Worm (Caenorhabditis elegans): ENCODE data around the gene F20B6.6.

Gene F20B6.6

DNA sequence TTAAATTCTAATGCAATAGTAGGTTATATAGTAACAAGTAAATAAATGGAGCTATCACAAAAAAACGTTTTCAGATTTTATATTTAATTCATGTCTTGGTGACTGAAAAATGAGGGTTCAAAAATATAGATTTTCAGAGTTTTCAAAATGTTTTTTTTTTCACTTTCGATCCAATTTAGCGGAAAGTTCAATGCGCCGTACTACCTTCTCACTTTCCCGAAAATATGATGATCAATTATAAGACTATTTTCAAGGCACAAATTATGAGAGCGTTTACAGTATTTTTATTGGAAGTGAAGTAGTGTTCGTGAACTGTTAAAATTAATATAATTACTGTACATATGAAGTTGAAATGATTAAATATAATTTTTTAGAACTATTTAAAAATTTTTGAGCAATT lies 8.9 kb downstream of the F20B6.6 start:
- TF ChIP-seq egl-27 (tag; optimal IDR thresholded peaks at IDR 0.05), result no peak
- TF ChIP-seq ztf-4 (tag; optimal IDR thresholded peaks at IDR 0.05), result peak; percentile 20
- no peak for TF ChIP-seq nhr-237 (tag; optimal IDR thresholded peaks at IDR 0.05)
- TF ChIP-seq nhr-129 (tag; optimal IDR thresholded peaks at IDR 0.05), result no peak
- no peak for TF ChIP-seq peb-1 (tag; optimal IDR thresholded peaks at IDR 0.05)
- TF ChIP-seq ama-1 (optimal IDR thresholded peaks at IDR 0.05), result no peak
- no peak for TF ChIP-seq elt-3 (tag; optimal IDR thresholded peaks at IDR 0.05)
- no peak for TF ChIP-seq unc-62 (GFP tag; optimal IDR thresholded peaks at IDR 0.05)
- no peak for TF ChIP-seq mab-5 (tag; optimal IDR thresholded peaks at IDR 0.05)
- no peak for TF ChIP-seq nhr-6 (tag; optimal IDR thresholded peaks at IDR 0.05)
- no peak for TF ChIP-seq ceh-82 (tag; optimal IDR thresholded peaks at IDR 0.05)
- no peak for TF ChIP-seq ZK546.5 (tag; optimal IDR thresholded peaks at IDR 0.05)
- no peak for TF ChIP-seq ceh-16 (tag; optimal IDR thresholded peaks at IDR 0.05)
- no peak for TF ChIP-seq F13H6.1 (tag; optimal IDR thresholded peaks at IDR 0.05)
- TF ChIP-seq elt-1 (tag; optimal IDR thresholded peaks at IDR 0.05), result no peak
- no peak for TF ChIP-seq nhr-11 (tag; optimal IDR thresholded peaks at IDR 0.05)
- TF ChIP-seq Y55F3AM.14 (GFP tag; optimal IDR thresholded peaks at IDR 0.05), result no peak
- TF ChIP-seq mbf-1 (tag; optimal IDR thresholded peaks at IDR 0.05), result no peak
- peak; percentile 5 for TF ChIP-seq nhr-21 (tag; optimal IDR thresholded peaks at IDR 0.05)
- no peak for TF ChIP-seq lin-11 (tag; optimal IDR thresholded peaks at IDR 0.05)
- TF ChIP-seq fos-1 (tag; optimal IDR thresholded peaks at IDR 0.05), result no peak
- peak; percentile 25 for TF ChIP-seq gmeb-1 (tag; optimal IDR thresholded peaks at IDR 0.05)
- no peak for TF ChIP-seq nhr-23 (tag; optimal IDR thresholded peaks at IDR 0.05)

DNA sequence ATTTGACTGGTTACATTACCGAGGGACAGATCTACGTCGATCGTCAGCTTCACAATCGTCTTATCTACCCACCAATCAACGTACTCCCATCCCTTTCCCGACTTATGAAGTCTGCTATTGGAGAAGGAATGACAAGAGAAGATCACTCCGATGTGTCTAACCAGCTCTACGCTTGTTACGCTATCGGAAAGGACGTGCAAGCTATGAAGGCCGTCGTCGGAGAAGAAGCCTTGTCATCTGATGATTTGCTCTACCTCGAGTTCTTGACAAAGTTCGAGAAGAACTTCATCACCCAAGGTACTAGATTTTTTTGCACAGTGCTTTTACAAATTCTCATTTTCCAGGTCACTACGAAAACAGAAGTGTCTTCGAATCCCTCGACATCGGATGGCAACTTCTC lies 9.8 kb downstream of the F20B6.6 start:
- TF ChIP-seq nhr-237 (tag; optimal IDR thresholded peaks at IDR 0.05) (no peak), nhr-12 (tag; optimal IDR thresholded peaks at IDR 0.05) (no peak), unc-39 (tag; optimal IDR thresholded peaks at IDR 0.05) (no peak), snpc-4 (tag; optimal IDR thresholded peaks at IDR 0.05) (no peak), ama-1 (optimal IDR thresholded peaks at IDR 0.05) (no peak), sma-3 (GFP tag; optimal IDR thresholded peaks at IDR 0.05) (no peak), lin-39 (tag; optimal IDR thresholded peaks at IDR 0.05) (no peak)

DNA sequence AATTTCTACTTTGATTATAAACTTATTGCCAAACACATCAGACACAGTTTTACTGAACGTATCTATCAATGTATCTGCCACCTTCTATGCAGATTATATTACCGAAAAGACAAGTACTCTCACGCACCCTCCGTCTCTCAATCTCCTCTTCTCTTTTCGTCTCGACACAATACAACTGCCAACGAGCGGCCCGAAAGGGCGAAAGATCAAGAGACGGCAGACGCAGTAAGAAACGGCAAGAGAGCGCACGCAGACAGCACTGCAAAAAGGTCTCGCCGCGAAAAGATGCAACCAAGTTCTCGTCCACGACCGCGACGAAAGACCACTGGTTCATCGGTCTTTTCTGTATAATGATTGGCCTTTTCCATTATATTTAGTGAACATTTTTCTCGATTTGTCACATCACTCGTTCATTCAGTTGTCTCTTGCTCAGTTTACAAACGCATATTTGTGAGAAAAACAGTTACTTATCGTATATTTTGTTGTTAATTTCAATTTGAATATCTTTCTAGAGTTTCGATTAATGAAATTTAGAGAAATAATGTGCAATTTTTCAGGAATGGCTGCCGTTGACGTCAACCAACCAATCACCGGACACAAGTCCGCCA lies 11.4 kb downstream of the F20B6.6 start, which contains the start of gene vha-12:
TSS of gene vha-12 (plus strand) at position 558 of the 608 bp plus-strand sequence.
- TF ChIP-seq skn-1 (tag; optimal IDR thresholded peaks at IDR 0.05) (no peak), sma-9 (GFP tag; optimal IDR thresholded peaks at IDR 0.05) (peak; percentile 93), sma-9 (tag; optimal IDR thresholded peaks at IDR 0.05) (no peak), nhr-10 (tag; optimal IDR thresholded peaks at IDR 0.05) (peak; percentile 48), ztf-1 (GFP tag; conservative IDR thresholded peaks at IDR 0.05) (no peak), ama-1 (optimal IDR thresholded peaks at IDR 0.05) (peak; percentile 64), nhr-25 (tag; optimal IDR thresholded peaks at IDR 0.05) (peak; percentile 91), ceh-82 (tag; optimal IDR thresholded peaks at IDR 0.05) (peak; percentile 68), R02D3.7 (tag; optimal IDR thresholded peaks at IDR 0.05) (no peak), egl-27 (tag; optimal IDR thresholded peaks at IDR 0.05) (peak; percentile 89), sem-4 (tag; optimal IDR thresholded peaks at IDR 0.05) (peak; percentile 87), lin-11 (tag; optimal IDR thresholded peaks at IDR 0.05) (peak; percentile 86), lin-13 (GFP tag; optimal IDR thresholded peaks at IDR 0.05) (peak; percentile 90), nhr-6 (tag; optimal IDR thresholded peaks at IDR 0.05) (peak; percentile 71), elt-1 (tag; optimal IDR thresholded peaks at IDR 0.05) (no peak), nhr-77 (tag; optimal IDR thresholded peaks at IDR 0.05) (peak; percentile 17), mbf-1 (tag; optimal IDR thresholded peaks at IDR 0.05) (no peak), F13H6.1 (tag; optimal IDR thresholded peaks at IDR 0.05) (peak; percentile 94), alr-1 (tag; optimal IDR thresholded peaks at IDR 0.05) (no peak), unc-62 (GFP tag; optimal IDR thresholded peaks at IDR 0.05) (no peak), snpc-4 (tag; optimal IDR thresholded peaks at IDR 0.05) (peak; percentile 66), nhr-23 (tag; optimal IDR thresholded peaks at IDR 0.05) (no peak), lin-39 (tag; optimal IDR thresholded peaks at IDR 0.05) (no peak), mdl-1 (tag; optimal IDR thresholded peaks at IDR 0.05) (peak; percentile 54 to 65), nhr-11 (tag; optimal IDR thresholded peaks at IDR 0.05) (peak; percentile 18), blmp-1 (tag; optimal IDR thresholded peaks at IDR 0.05; ENCODE audit: insufficient read depth) (peak; percentile 56), nhr-237 (tag; optimal IDR thresholded peaks at IDR 0.05) (no peak), lsy-2 (tag; optimal IDR thresholded peaks at IDR 0.05) (peak; percentile 71 to 92), ZK546.5 (tag; optimal IDR thresholded peaks at IDR 0.05) (peak; percentile 26), zag-1 (tag; optimal IDR thresholded peaks at IDR 0.05) (peak; percentile 79), fos-1 (tag; optimal IDR thresholded peaks at IDR 0.05) (peak; percentile 83), sma-3 (GFP tag; optimal IDR thresholded peaks at IDR 0.05) (peak; percentile 96), nhr-129 (tag; optimal IDR thresholded peaks at IDR 0.05) (peak; percentile 91), C34F6.9 (tag; optimal IDR thresholded peaks at IDR 0.05) (peak; percentile 95), unc-39 (tag; optimal IDR thresholded peaks at IDR 0.05) (no peak), nhr-21 (tag; optimal IDR thresholded peaks at IDR 0.05) (peak; percentile 91), gmeb-1 (tag; optimal IDR thresholded peaks at IDR 0.05) (peak; percentile 80), aly-2 (tag; optimal IDR thresholded peaks at IDR 0.05) (no peak), ceh-16 (tag; optimal IDR thresholded peaks at IDR 0.05) (no peak), peb-1 (tag; optimal IDR thresholded peaks at IDR 0.05) (no peak), mab-5 (tag; optimal IDR thresholded peaks at IDR 0.05) (peak; percentile 78), unc-55 (GFP tag; optimal IDR thresholded peaks at IDR 0.05) (peak; percentile 93), Y55F3AM.14 (GFP tag; optimal IDR thresholded peaks at IDR 0.05) (no peak), ztf-4 (tag; optimal IDR thresholded peaks at IDR 0.05) (peak; percentile 62), nhr-12 (tag; optimal IDR thresholded peaks at IDR 0.05) (no peak)
